Fruit fly (Drosophila melanogaster): Measurements from ENCODE around the gene Toll-9.
A peak's percentile ranks its signal among the peaks of the same experiment; 100 is the strongest.

Gene Toll-9

dm6 chr3L:20356613-20357012, 9.9 kb downstream of the Toll-9 start, which contains the start of gene kin17 (continued):
- TF ChIP-seq CG7987 (GFP tag; optimal IDR thresholded peaks at IDR 0.05) = no peak
- no peak for TF ChIP-seq Dip3 (GFP tag; optimal IDR thresholded peaks at IDR 0.05)
- TF ChIP-seq E2f2 (GFP tag; IDR thresholded peaks at IDR 0.05) = peak; percentile 90
- no peak for TF ChIP-seq CG10366 (GFP tag; IDR thresholded peaks at IDR 0.05)
- no peak for TF ChIP-seq CG9609 (GFP tag; optimal IDR thresholded peaks at IDR 0.05)
- no peak for TF ChIP-seq stc (GFP tag; IDR thresholded peaks at IDR 0.05)
- TF ChIP-seq CG6689 (GFP tag; IDR thresholded peaks at IDR 0.05) = no peak
- no peak for TF ChIP-seq CG15479 (GFP tag; optimal IDR thresholded peaks at IDR 0.05)
- TF ChIP-seq gem (tag; optimal IDR thresholded peaks at IDR 0.05) = no peak
- TF ChIP-seq CG11504 (tag; optimal IDR thresholded peaks at IDR 0.05) = no peak
- TF ChIP-seq pzg (GFP tag; optimal IDR thresholded peaks at IDR 0.05) = peak; percentile 78
- no peak for TF ChIP-seq MTF-1 (GFP tag; optimal IDR thresholded peaks at IDR 0.05; ENCODE audit: borderline replicate concordance)
- TF ChIP-seq Lim3 (GFP tag; IDR thresholded peaks at IDR 0.05) = no peak
- TF ChIP-seq CG9797 (GFP tag; optimal IDR thresholded peaks at IDR 0.05) = peak; percentile 84
- TF ChIP-seq hb (GFP tag; IDR thresholded peaks at IDR 0.05; ENCODE audit: partially characterized antibody) = no peak
- no peak for TF ChIP-seq Atf-2 (GFP tag; optimal IDR thresholded peaks at IDR 0.05)
- no peak for TF ChIP-seq kah (GFP tag; optimal IDR thresholded peaks at IDR 0.05)
- no peak for TF ChIP-seq sqz (GFP tag; optimal IDR thresholded peaks at IDR 0.05)
- TF ChIP-seq gfzf (GFP tag; optimal IDR thresholded peaks at IDR 0.05) = peak; percentile 85
- TF ChIP-seq sima (GFP tag; optimal IDR thresholded peaks at IDR 0.05) = no peak
- peak; percentile 74 for TF ChIP-seq Bgb (GFP tag; IDR thresholded peaks at IDR 0.05; ENCODE audit: partially characterized antibody)
- TF ChIP-seq esg (GFP tag; conservative IDR thresholded peaks at IDR 0.05) = no peak
- peak; percentile 69 for TF ChIP-seq MESR4 (GFP tag; optimal IDR thresholded peaks at IDR 0.05)
- TF ChIP-seq pita (GFP tag; optimal IDR thresholded peaks at IDR 0.05) = no peak
- TF ChIP-seq CG31365 (tag; optimal IDR thresholded peaks at IDR 0.05) = no peak
- peak; percentile 66 for TF ChIP-seq Sry-δ (GFP tag; optimal IDR thresholded peaks at IDR 0.05)
- TF ChIP-seq Doc3 (GFP tag; IDR thresholded peaks at IDR 0.05; ENCODE audit: partially characterized antibody) = peak; percentile 45; the same call in 1 of the 3 replicates
- no peak for TF ChIP-seq CG16779 (GFP tag; IDR thresholded peaks at IDR 0.05)
- no peak for TF ChIP-seq CG5180 (GFP tag; optimal IDR thresholded peaks at IDR 0.05)
- TF ChIP-seq hbn (GFP tag; IDR thresholded peaks at IDR 0.05; ENCODE audit: partially characterized antibody) = peak; percentile 65; the same call in 1 of the 2 replicates
- no peak for TF ChIP-seq Fer2 (tag; optimal IDR thresholded peaks at IDR 0.05)
- no peak for TF ChIP-seq vvl (GFP tag; IDR thresholded peaks at IDR 0.05)
- TF ChIP-seq trem (tag; optimal IDR thresholded peaks at IDR 0.05) = peak; percentile 64
- peak; percentile 6 for TF ChIP-seq nmo (GFP tag; optimal IDR thresholded peaks at IDR 0.05)
- no peak for TF ChIP-seq Asciz (GFP tag; optimal IDR thresholded peaks at IDR 0.05)
- TF ChIP-seq trh (GFP tag; optimal IDR thresholded peaks at IDR 0.05) = no peak
- no peak for TF ChIP-seq run (tag; optimal IDR thresholded peaks at IDR 0.05)
- no peak for TF ChIP-seq bowl (GFP tag; IDR thresholded peaks at IDR 0.05)
- no peak for TF ChIP-seq Hr39 (optimal IDR thresholded peaks at IDR 0.05)
- TF ChIP-seq Sry-β (GFP tag; optimal IDR thresholded peaks at IDR 0.05) = no peak
- peak in 1 of 2 experiments; percentile 60 for TF ChIP-seq crp (GFP tag; optimal IDR thresholded peaks at IDR 0.05)
- no peak for TF ChIP-seq CG6813 (GFP tag; optimal IDR thresholded peaks at IDR 0.05)
- no peak for TF ChIP-seq CG7839 (tag; optimal IDR thresholded peaks at IDR 0.05)
- TF ChIP-seq Dek (tag; optimal IDR thresholded peaks at IDR 0.05) = no peak
- TF ChIP-seq CG8478 (optimal IDR thresholded peaks at IDR 0.05) = no peak
- no peak for TF ChIP-seq zf30C (GFP tag; optimal IDR thresholded peaks at IDR 0.05)
- TF ChIP-seq Atf6 (GFP tag; IDR thresholded peaks at IDR 0.05) = no peak
- no peak for TF ChIP-seq scrt (GFP tag; optimal IDR thresholded peaks at IDR 0.05)
- TF ChIP-seq bcd (GFP tag; optimal IDR thresholded peaks at IDR 0.05) = no peak
- no peak for TF ChIP-seq CHES-1-like (GFP tag; optimal IDR thresholded peaks at IDR 0.05)
- TF ChIP-seq HmgZ (tag; optimal IDR thresholded peaks at IDR 0.05) = peak; percentile 24

Data from whole organism, embryonic.